Fruit fly (Drosophila melanogaster): ENCODE measurements around the gene CG44869.

DNA sequence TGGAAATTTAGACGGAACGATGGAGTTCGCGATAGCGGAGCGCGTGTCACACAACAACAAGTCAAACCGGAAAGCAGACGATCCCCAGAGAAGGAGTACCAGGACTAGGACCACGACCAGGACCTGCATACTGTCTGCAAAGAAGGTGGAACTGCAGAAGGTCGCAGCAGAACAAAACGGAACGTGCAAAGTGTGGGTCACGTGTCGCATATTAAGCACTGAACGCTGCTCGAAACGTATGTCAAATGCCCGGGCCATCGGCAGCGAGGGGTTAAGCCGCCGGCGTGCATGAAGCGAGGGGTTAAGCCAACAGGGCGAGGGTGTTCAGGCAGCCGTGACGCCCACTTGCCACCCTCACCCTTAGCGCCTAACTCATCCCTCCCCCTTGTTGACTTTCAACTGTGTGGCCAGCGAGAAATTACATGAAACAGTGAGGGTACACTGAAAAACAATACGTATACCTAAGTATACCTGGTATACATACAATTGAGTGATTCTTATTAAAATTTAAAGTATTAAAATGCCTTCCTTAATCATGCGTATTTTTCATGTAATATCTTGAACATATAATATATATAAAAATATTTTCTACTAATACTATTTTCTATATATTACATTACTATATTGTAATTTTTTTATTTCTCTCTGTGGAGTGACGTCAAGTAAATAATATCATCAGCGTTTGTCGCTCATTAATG lies 23.8 kb upstream of the CG44869 start:
- TF ChIP-seq psq (optimal IDR thresholded peaks at IDR 0.05) (no peak), insv (optimal IDR thresholded peaks at IDR 0.05) (no peak), Myc (optimal IDR thresholded peaks at IDR 0.05) (no peak), h (optimal IDR thresholded peaks at IDR 0.05) (no peak)
